Fruit fly (Drosophila melanogaster) whole organism, embryonic: ENCODE data around the gene CG33298.
A peak's percentile ranks its signal among the peaks of the same experiment; 100 is the strongest.

Experiments used
- Atf6 ChIP-seq: fragments of 200-800 bp; sonication (Bioruptor generic); IDR thresholded peaks from 2 replicates; pipeline ENCODE4 v1.3.6; 2022; ENCODE audit warnings: missing biosample characterization, missing genetic modification characterization
- B-H2 ChIP-seq: fragments of 200-800 bp; sonication (Bioruptor generic); optimal IDR thresholded peaks from 2 replicates; lab custom pipeline; 2018; ENCODE audit warnings: missing biosample characterization, mild to moderate bottlenecking, missing genetic modification characterization
- CG10366 ChIP-seq: fragments of 200-800 bp; sonication (Bioruptor generic); IDR thresholded peaks from 2 replicates; pipeline ENCODE4 v1.3.6; 2022; ENCODE audit warnings: missing biosample characterization, missing genetic modification characterization
- CG10462 ChIP-seq: fragments of 200-800 bp; sonication (Bioruptor generic); optimal IDR thresholded peaks from 2 replicates; lab custom pipeline; 2016; ENCODE audit warnings: missing biosample characterization, missing genetic modification characterization
- CG13775 ChIP-seq: fragments of 200-800 bp; sonication (Bioruptor generic); optimal IDR thresholded peaks from 3 replicates; lab custom pipeline; 2017; ENCODE audit warnings: missing biosample characterization, mild to moderate bottlenecking, missing genetic modification characterization
- CG14050 ChIP-seq: fragments of 200-800 bp; sonication (Bioruptor generic); IDR thresholded peaks from 3 replicates; pipeline ENCODE4 v1.3.6; 2022; ENCODE audit warnings: missing biosample characterization, missing genetic modification characterization
- CG14860 ChIP-seq: fragments of 200-800 bp; sonication (Bioruptor generic); IDR thresholded peaks from 3 replicates; pipeline ENCODE4 v1.3.6; 2022; ENCODE audit warnings: missing biosample characterization, missing genetic modification characterization; ENCODE audit not compliant: partially characterized antibody
- CG14965 ChIP-seq: fragments of 200-800 bp; sonication (Bioruptor generic); optimal IDR thresholded peaks from 2 replicates; lab custom pipeline; 2016; ENCODE audit warnings: missing biosample characterization, missing genetic modification characterization, borderline replicate concordance
- CG1603 ChIP-seq: fragments of 200-800 bp; sonication (Bioruptor generic); optimal IDR thresholded peaks from 2 replicates; lab custom pipeline; 2019; ENCODE audit warnings: missing biosample characterization, mild to moderate bottlenecking, missing genetic modification characterization, moderate library complexity
- CG17328 ChIP-seq: fragments of 200-800 bp; sonication (Bioruptor generic); IDR thresholded peaks from 2 replicates; pipeline ENCODE4 v1.3.6; 2022; ENCODE audit warnings: missing biosample characterization, missing genetic modification characterization
- CG18262 ChIP-seq: fragments of 200-800 bp; optimal IDR thresholded peaks from 3 replicates; lab custom pipeline; 2019; ENCODE audit warnings: missing biosample characterization, mild to moderate bottlenecking, missing genetic modification characterization, moderate library complexity
- CG18764 ChIP-seq: fragments of 200-800 bp; sonication (Bioruptor generic); optimal IDR thresholded peaks from 3 replicates; lab custom pipeline; 2016; ENCODE audit warnings: missing biosample characterization, missing genetic modification characterization
- CG30403 ChIP-seq: fragments of 200-800 bp; sonication (Bioruptor generic); optimal IDR thresholded peaks from 3 replicates; lab custom pipeline; 2016; ENCODE audit warnings: missing biosample characterization, missing genetic modification characterization
- CG3065 ChIP-seq: fragments of 200-800 bp; sonication (Bioruptor generic); optimal IDR thresholded peaks from 2 replicates; lab custom pipeline; 2016; ENCODE audit warnings: missing biosample characterization, missing genetic modification characterization
- CG34422 ChIP-seq: fragments of 200-800 bp; sonication (Bioruptor generic); IDR thresholded peaks from 3 replicates; pipeline ENCODE4 v1.3.6; 2022; ENCODE audit warnings: missing biosample characterization, missing genetic modification characterization
- CG4617 ChIP-seq: fragments of 200-800 bp; sonication (Bioruptor generic); optimal IDR thresholded peaks from 3 replicates; lab custom pipeline; 2016; ENCODE audit warnings: missing biosample characterization, missing genetic modification characterization, borderline replicate concordance
- CG5180 ChIP-seq: fragments of 200-800 bp; sonication (Bioruptor generic); optimal IDR thresholded peaks from 3 replicates; lab custom pipeline; 2017; ENCODE audit warnings: missing biosample characterization, missing genetic modification characterization, mild to moderate bottlenecking, moderate library complexity, missing genetic modification reagents
- CG5245 ChIP-seq: fragments of 200-800 bp; sonication (Bioruptor generic); optimal IDR thresholded peaks from 3 replicates; lab custom pipeline; 2016; ENCODE audit warnings: missing biosample characterization, missing genetic modification characterization
- CG6654 ChIP-seq: fragments of 200-800 bp; sonication (Bioruptor generic); optimal IDR thresholded peaks from 2 replicates; lab custom pipeline; 2017; ENCODE audit warnings: missing biosample characterization, mild to moderate bottlenecking, missing genetic modification characterization
- CG6765 ChIP-seq: fragments of 200-800 bp; sonication (Bioruptor generic); optimal IDR thresholded peaks from 3 replicates; lab custom pipeline; 2017; ENCODE audit warnings: missing biosample characterization, mild to moderate bottlenecking, missing genetic modification characterization
- CG8944 ChIP-seq: fragments of 200-800 bp; sonication (Bioruptor generic); optimal IDR thresholded peaks from 3 replicates; lab custom pipeline; 2016; ENCODE audit warnings: missing biosample characterization, missing genetic modification characterization
- CG9215 ChIP-seq: fragments of 200-800 bp; sonication (Bioruptor generic); IDR thresholded peaks from 2 replicates; pipeline ENCODE4 v1.3.6; 2022; ENCODE audit warnings: missing biosample characterization, missing genetic modification characterization
- CrebB ChIP-seq: fragments of 200-800 bp; sonication (Bioruptor generic); optimal IDR thresholded peaks from 3 replicates; lab custom pipeline; 2018; ENCODE audit warnings: missing biosample characterization, mild to moderate bottlenecking, missing genetic modification characterization
- Dbx ChIP-seq: fragments of 200-800 bp; sonication (Bioruptor generic); IDR thresholded peaks from 3 replicates; pipeline ENCODE4 v1.3.6; 2022; ENCODE audit warnings: missing biosample characterization, missing genetic modification characterization
- H2.0 ChIP-seq: fragments of 200-800 bp; sonication (Bioruptor generic); IDR thresholded peaks from 2 replicates; pipeline ENCODE4 v1.3.6; 2022; ENCODE audit warnings: missing biosample characterization, missing genetic modification characterization
- Hmr ChIP-seq: fragments of 200-800 bp; sonication (Bioruptor generic); optimal IDR thresholded peaks from 3 replicates; lab custom pipeline; 2017; ENCODE audit warnings: mild to moderate bottlenecking, missing biosample characterization, missing genetic modification reagents, missing genetic modification characterization
- Lim3 ChIP-seq: fragments of 200-800 bp; sonication (Bioruptor generic); IDR thresholded peaks from 2 replicates; pipeline ENCODE4 v1.3.6; 2022; ENCODE audit warnings: missing biosample characterization, missing genetic modification characterization
- Tbp ChIP-seq: fragments of >200 bp; optimal IDR thresholded peaks from 2 replicates; lab custom pipeline; 2018; ENCODE audit warnings: missing biosample characterization, missing genetic modification characterization
- az2 ChIP-seq: fragments of 200-800 bp; sonication (Bioruptor generic); optimal IDR thresholded peaks from 3 replicates; lab custom pipeline; 2016; ENCODE audit warnings: missing biosample characterization, missing genetic modification characterization
- bab2 ChIP-seq: fragments of 200-800 bp; sonication (Bioruptor generic); optimal IDR thresholded peaks from 2 replicates; lab custom pipeline; 2016; ENCODE audit warnings: missing biosample characterization, missing genetic modification characterization
- bsh ChIP-seq, 2 experiments: fragments of 200-800 bp; sonication (Bioruptor generic); optimal IDR thresholded peaks; 2 replicates each; lab custom pipeline; 2017 to 2018; ENCODE audit warnings: mild to moderate bottlenecking in 2 of 2, missing biosample characterization in 2 of 2, missing genetic modification characterization in 2 of 2, moderate library complexity in 1 of 2
- ci ChIP-seq: fragments of 200-800 bp; sonication (Bioruptor generic); IDR thresholded peaks from 3 replicates; pipeline ENCODE4 v1.3.6; 2022; ENCODE audit warnings: missing biosample characterization, missing genetic modification characterization
- corto ChIP-seq: fragments of 200-800 bp; sonication (Bioruptor generic); optimal IDR thresholded peaks from 2 replicates; lab custom pipeline; 2016; ENCODE audit warnings: missing biosample characterization, mild to moderate bottlenecking, missing genetic modification characterization, moderate library complexity
- dm ChIP-seq: fragments of 200-800 bp; sonication (Bioruptor generic); optimal IDR thresholded peaks from 3 replicates; lab custom pipeline; 2016; ENCODE audit warnings: missing biosample characterization, missing genetic modification characterization
- gro ChIP-seq: fragments of 200-800 bp; sonication (Bioruptor generic); optimal IDR thresholded peaks from 2 replicates; lab custom pipeline; 2016; ENCODE audit warnings: missing biosample characterization, missing genetic modification characterization
- gt ChIP-seq: fragments of 200-800 bp; sonication (Bioruptor generic); IDR thresholded peaks from 2 replicates; pipeline ENCODE4 v1.3.6; 2022; ENCODE audit warnings: missing biosample characterization, missing genetic modification characterization
- hb ChIP-seq: fragments of 200-800 bp; sonication (Bioruptor generic); IDR thresholded peaks from 3 replicates; pipeline ENCODE4 v1.3.6; 2022; ENCODE audit warnings: missing biosample characterization, missing genetic modification characterization; ENCODE audit not compliant: partially characterized antibody
- inv ChIP-seq: fragments of 200-800 bp; sonication (Bioruptor generic); IDR thresholded peaks from 2 replicates; pipeline ENCODE4 v1.3.6; 2022; ENCODE audit warnings: missing biosample characterization, missing genetic modification characterization; ENCODE audit not compliant: partially characterized antibody
- lmd ChIP-seq: fragments of 200-800 bp; sonication (Bioruptor generic); IDR thresholded peaks from 2 replicates; pipeline ENCODE4 v1.3.6; 2022; ENCODE audit warnings: missing biosample characterization, missing genetic modification characterization
- maf-S ChIP-seq: fragments of 200-800 bp; sonication (Bioruptor generic); optimal IDR thresholded peaks from 2 replicates; lab custom pipeline; 2016; ENCODE audit warnings: missing biosample characterization, missing genetic modification characterization
- nmo ChIP-seq: fragments of 200-800 bp; sonication (Bioruptor generic); optimal IDR thresholded peaks from 2 replicates; lab custom pipeline; 2018; ENCODE audit warnings: missing biosample characterization, mild to moderate bottlenecking, missing genetic modification characterization, moderate library complexity
- org-1 ChIP-seq: fragments of 200-800 bp; sonication (Bioruptor generic); optimal IDR thresholded peaks from 2 replicates; lab custom pipeline; 2017; ENCODE audit warnings: missing biosample characterization, missing genetic modification characterization
- pnt ChIP-seq: fragments of 200-800 bp; sonication (Bioruptor generic); optimal IDR thresholded peaks from 3 replicates; lab custom pipeline; 2016; ENCODE audit warnings: missing biosample characterization, missing genetic modification characterization
- repo ChIP-seq: fragments of 200-800 bp; sonication (Bioruptor generic); optimal IDR thresholded peaks from 2 replicates; lab custom pipeline; 2016; ENCODE audit warnings: missing biosample characterization, missing genetic modification characterization
- row ChIP-seq: fragments of 200-800 bp; sonication (Bioruptor generic); IDR thresholded peaks from 3 replicates; pipeline ENCODE4 v1.3.6; 2022; ENCODE audit warnings: missing biosample characterization, missing genetic modification characterization
- sima ChIP-seq: fragments of 200-800 bp; sonication (Bioruptor generic); optimal IDR thresholded peaks from 2 replicates; lab custom pipeline; 2016; ENCODE audit warnings: missing biosample characterization, missing genetic modification characterization
- sob ChIP-seq: fragments of 200-800 bp; sonication (Bioruptor generic); IDR thresholded peaks from 2 replicates; pipeline ENCODE4 v1.3.6; 2022; ENCODE audit warnings: missing biosample characterization, missing genetic modification characterization
- tio ChIP-seq: fragments of 200-800 bp; sonication (Bioruptor generic); optimal IDR thresholded peaks from 2 replicates; lab custom pipeline; 2017; ENCODE audit warnings: missing biosample characterization, missing genetic modification characterization, inconsistent platforms
- vnd ChIP-seq: fragments of 200-800 bp; sonication (Bioruptor generic); IDR thresholded peaks from 3 replicates; pipeline ENCODE4 v1.3.6; 2022; ENCODE audit warnings: missing biosample characterization, missing genetic modification characterization; ENCODE audit not compliant: partially characterized antibody

The CG33298 gene

DNA sequence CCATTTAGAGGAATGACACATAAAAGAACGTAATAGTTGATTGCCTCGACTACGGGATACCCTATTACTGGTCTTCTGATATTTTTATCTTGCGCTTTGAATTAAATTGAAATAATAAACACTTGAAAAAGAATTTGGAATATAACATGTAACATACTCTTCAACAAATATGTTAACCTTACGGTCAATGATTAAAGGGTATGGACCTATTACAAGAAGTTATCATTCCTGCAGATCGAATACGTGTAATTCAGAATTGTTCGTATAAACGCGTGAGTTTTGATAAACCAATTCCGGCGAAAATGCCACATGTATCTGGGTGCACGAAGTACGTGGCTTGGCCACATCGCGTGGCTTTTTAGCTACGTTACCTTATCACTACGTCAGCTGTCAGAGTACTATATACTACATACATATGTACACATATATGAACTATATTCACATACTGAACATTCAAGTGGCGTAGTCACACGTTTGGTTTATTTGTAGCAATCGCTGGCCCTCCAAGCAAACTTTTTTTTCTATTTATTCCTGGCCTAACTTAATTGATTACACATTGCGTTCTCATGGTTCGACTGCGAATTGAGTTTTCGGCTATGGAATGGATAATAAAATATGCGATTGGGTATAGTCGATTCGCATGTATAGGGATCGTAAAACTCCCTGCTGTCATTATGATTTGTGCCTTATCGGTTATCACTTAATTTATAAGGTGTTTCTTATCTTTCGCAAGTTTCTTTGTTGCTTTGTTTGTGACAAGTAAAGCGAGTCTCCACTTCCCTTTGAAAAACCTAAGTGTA, 3.1 kb downstream of the CG33298 start (continued):
- TF ChIP-seq hb (GFP tag; lab: Robert Waterston, UW) (no peak), Hmr (peak; percentile 40), Dbx (GFP tag; lab: Robert Waterston, UW) (peak; percentile 31; the same call in 1 of the 3 replicates), ci (GFP tag; lab: Robert Waterston, UW) (peak; percentile 57; the same call in 2 of the 3 replicates), sob (GFP tag; lab: Robert Waterston, UW) (peak; percentile 69), corto (no peak), dm (GFP tag; lab: Kevin White, UChicago) (no peak), lmd (GFP tag; lab: Robert Waterston, UW) (peak; percentile 73), bab2 (GFP tag; lab: Kevin White, UChicago) (peak; percentile 76), CG14965 (GFP tag; lab: Kevin White, UChicago) (peak; percentile 20), tio (peak; percentile 50), az2 (GFP tag; lab: Kevin White, UChicago) (peak; percentile 57), CG6765 (peak; percentile 6), CG9215 (GFP tag; lab: Robert Waterston, UW) (no peak; the same call in 1 of the 2 replicates), CG10366 (GFP tag; lab: Robert Waterston, UW) (peak; percentile 64), gt (no peak), CG18262 (tag; lab: Kevin White, UChicago) (peak; percentile 73), Tbp (GFP tag; lab: Kevin White, UChicago) (no peak), CG5180 (GFP tag; lab: Kevin White, UChicago) (peak; percentile 19), bsh (GFP tag; optimal IDR thresholded peaks at IDR 0.05; lab: Kevin White, UChicago) (peak in 1 of 2 experiments; percentile 63), gro (GFP tag; lab: Kevin White, UChicago) (peak; percentile 52), CG14050 (peak; percentile 56), Lim3 (GFP tag; lab: Robert Waterston, UW) (no peak), B-H2 (GFP tag; lab: Kevin White, UChicago) (peak; percentile 35), CG10462 (GFP tag; lab: Kevin White, UChicago) (peak; percentile 20), CG6654 (peak; percentile 17), CG34422 (GFP tag; lab: Robert Waterston, UW) (peak; percentile 62; the same call in 1 of the 3 replicates), row (peak; percentile 87), sima (GFP tag; lab: Kevin White, UChicago) (no peak), org-1 (GFP tag; lab: Kevin White, UChicago) (peak; percentile 53), CG30403 (GFP tag; lab: Kevin White, UChicago) (peak; percentile 56), Atf6 (GFP tag; lab: Robert Waterston, UW) (peak; percentile 72), CrebB (tag; lab: Kevin White, UChicago) (peak; percentile 34), H2.0 (GFP tag; lab: Robert Waterston, UW) (peak; percentile 68), vnd (GFP tag; lab: Robert Waterston, UW) (peak; percentile 45; the same call in 1 of the 3 replicates), inv (GFP tag; lab: Robert Waterston, UW) (no peak), CG14860 (no peak), maf-S (GFP tag; lab: Kevin White, UChicago) (peak; percentile 58), CG1603 (tag; lab: Kevin White, UChicago) (peak; percentile 67), CG5245 (GFP tag; lab: Kevin White, UChicago) (peak; percentile 51), CG13775 (GFP tag; lab: Kevin White, UChicago) (peak; percentile 26), repo (GFP tag; lab: Kevin White, UChicago) (peak; percentile 44), CG8944 (GFP tag; lab: Kevin White, UChicago) (no peak), CG3065 (peak; percentile 5), nmo (GFP tag; lab: Kevin White, UChicago) (peak; percentile 78), CG17328 (peak; percentile 42; the same call in 1 of the 2 replicates), pnt (GFP tag; lab: Kevin White, UChicago) (peak; percentile 23), CG4617 (GFP tag; lab: Kevin White, UChicago) (no peak), CG18764 (GFP tag; lab: Kevin White, UChicago) (peak; percentile 27)
